Fruit fly (Drosophila melanogaster) whole organism, adult: ENCODE measurements around the gene CG8891.

Source experiments
- CG14711 ChIP-seq: fragments of 200-800 bp; sonication (Bioruptor generic); optimal IDR thresholded peaks from 2 replicates; lab custom pipeline; 2018; ENCODE audit warnings: missing biosample characterization, mild to moderate bottlenecking, missing genetic modification characterization, moderate library complexity
- CG1620 ChIP-seq: fragments of 200-800 bp; sonication (Bioruptor generic); optimal IDR thresholded peaks from 2 replicates; lab custom pipeline; 2016; ENCODE audit warnings: missing biosample characterization, missing genetic modification characterization
- CG33017 ChIP-seq: fragments of 200-800 bp; sonication (Bioruptor generic); optimal IDR thresholded peaks from 2 replicates; lab custom pipeline; 2018; ENCODE audit warnings: missing biosample characterization, mild to moderate bottlenecking, missing genetic modification characterization, moderate library complexity
- CG5204 ChIP-seq: fragments of 200-800 bp; sonication (Bioruptor generic); optimal IDR thresholded peaks from 2 replicates; lab custom pipeline; 2016; ENCODE audit warnings: missing biosample characterization, missing genetic modification characterization
- CG7045 ChIP-seq: fragments of 200-800 bp; sonication (Bioruptor generic); optimal IDR thresholded peaks from 2 replicates; lab custom pipeline; 2017; ENCODE audit warnings: missing biosample characterization, mild to moderate bottlenecking, missing genetic modification characterization
- Clk ChIP-seq: fragments of 200-800 bp; sonication (Bioruptor generic); optimal IDR thresholded peaks from 2 replicates; lab custom pipeline; 2017; ENCODE audit warnings: missing biosample characterization, missing genetic modification characterization
- Mnt ChIP-seq: fragments of 200-800 bp; sonication (Bioruptor generic); optimal IDR thresholded peaks from 2 replicates; lab custom pipeline; 2016; ENCODE audit warnings: missing biosample characterization, mild to moderate bottlenecking, missing genetic modification characterization
- cnc ChIP-seq, 2 experiments: fragments of >200 bp; optimal IDR thresholded peaks; 2 replicates each; lab custom pipeline; 2017
- kay ChIP-seq: fragments of 200-800 bp; sonication (Bioruptor generic); peaks from one replicate; lab custom pipeline; 2016; ENCODE audit warnings: missing biosample characterization, missing genetic modification characterization, borderline replicate concordance
- pad ChIP-seq: fragments of 200-800 bp; sonication (Bioruptor generic); optimal IDR thresholded peaks from 3 replicates; lab custom pipeline; 2017; ENCODE audit warnings: missing biosample characterization, missing genetic modification characterization, mild to moderate bottlenecking, moderate library complexity, missing genetic modification reagents
- tj ChIP-seq: fragments of 200-800 bp; sonication (Bioruptor generic); optimal IDR thresholded peaks from 3 replicates; lab custom pipeline; 2017; ENCODE audit warnings: missing biosample characterization, mild to moderate bottlenecking, missing genetic modification characterization, moderate library complexity

DNA sequence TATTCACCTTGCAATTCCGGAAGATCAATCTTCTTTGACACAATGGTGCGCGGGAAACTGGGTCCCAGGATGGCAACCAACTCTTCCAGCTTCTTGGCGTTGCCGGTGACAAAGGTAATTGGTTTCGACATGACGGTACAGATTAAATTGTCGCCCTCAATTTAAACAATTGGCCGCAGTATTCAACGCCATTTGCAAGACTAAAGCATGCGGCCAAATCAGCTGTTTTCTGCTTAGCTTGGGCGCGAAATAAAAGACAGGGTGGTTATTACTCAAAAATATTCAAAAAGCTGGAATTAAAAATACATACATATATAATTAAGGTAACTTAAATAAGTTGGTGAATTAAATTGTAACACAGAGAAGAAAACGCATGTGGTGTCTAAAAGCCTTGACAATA is at the start of gene CG8891:
- TF ChIP-seq Mnt (GFP tag; lab: Kevin White, UChicago) (peak; percentile 51), kay (GFP tag; lab: Kevin White, UChicago) (no peak), Clk (GFP tag; lab: Kevin White, UChicago) (no peak), CG33017 (tag; lab: Kevin White, UChicago) (no peak), CG14711 (tag; lab: Kevin White, UChicago) (no peak), pad (GFP tag; lab: Kevin White, UChicago) (no peak), CG7045 (no peak), CG1620 (GFP tag; lab: Kevin White, UChicago) (no peak), cnc (optimal IDR thresholded peaks at IDR 0.05; lab: Kevin White, UChicago) (no peak), CG5204 (GFP tag; lab: Kevin White, UChicago) (no peak), tj (no peak)
